Worm (Caenorhabditis elegans) whole organism, midembryonic: ENCODE results near the gene F44B9.10.

Source experiments
- T22C8.4 ChIP-seq: fragments of 200-800 bp; sonication (Bioruptor generic); IDR thresholded peaks from 2 replicates; pipeline ENCODE4 v1.3.6; 2022; ENCODE audit warnings: missing genetic modification characterization, missing compliant biosample characterization
- cog-1 ChIP-seq: sonication (generic microtip); optimal IDR thresholded peaks from 2 replicates; lab custom pipeline; 2016; ENCODE audit warnings: missing genetic modification characterization, missing compliant biosample characterization
- flt-1 ChIP-seq: fragments of 200-800 bp; sonication (Bioruptor generic); IDR thresholded peaks from 2 replicates; pipeline ENCODE4 v1.3.6; 2022; ENCODE audit warnings: missing genetic modification characterization, missing compliant biosample characterization
- klf-2 ChIP-seq: fragments of 200-800 bp; sonication (Bioruptor generic); conservative IDR thresholded peaks from 2 replicates; pipeline ENCODE4 v1.3.6; 2022; ENCODE audit warnings: missing genetic modification reagents, missing genetic modification characterization, missing compliant biosample characterization
- med-1 ChIP-seq: sonication (generic microtip); optimal IDR thresholded peaks from 2 replicates; lab custom pipeline; 2017; ENCODE audit warnings: missing genetic modification characterization, mild to moderate bottlenecking, missing compliant biosample characterization, antibody characterized with exemption, missing genetic modification reagents; ENCODE audit not compliant: insufficient read depth
- ref-1 ChIP-seq: fragments of 200-800 bp; sonication (Bioruptor generic); conservative IDR thresholded peaks from 2 replicates; pipeline ENCODE4 v1.3.6; 2022; ENCODE audit warnings: missing genetic modification reagents, missing genetic modification characterization, missing compliant biosample characterization
- tab-1 ChIP-seq: fragments of 200-800 bp; sonication (Bioruptor generic); IDR thresholded peaks from 2 replicates; pipeline ENCODE4 v1.3.6; 2022; ENCODE audit warnings: missing genetic modification characterization, missing compliant biosample characterization
- ztf-23 ChIP-seq: fragments of 200-800 bp; sonication (Bioruptor generic); IDR thresholded peaks from 2 replicates; pipeline ENCODE4 v1.3.6; 2022; ENCODE audit warnings: missing genetic modification reagents, missing genetic modification characterization, missing compliant biosample characterization
- ztf-29 ChIP-seq: fragments of 200-800 bp; sonication (Bioruptor generic); IDR thresholded peaks from 2 replicates; pipeline ENCODE4 v1.3.6; 2022; ENCODE audit warnings: missing genetic modification reagents, missing genetic modification characterization, missing compliant biosample characterization

ce11 chrIII:7996353-7996752 lies 37.1 kb downstream of the F44B9.10 start, which contains the start of gene npr-17:
- no peak for TF ChIP-seq med-1
- no peak for TF ChIP-seq flt-1 (GFP tag; lab: Robert Waterston, UW)
- no peak for TF ChIP-seq ref-1 (GFP tag; lab: Robert Waterston, UW)
- TF ChIP-seq ztf-29 (GFP tag; lab: Robert Waterston, UW), result no peak
- no peak for TF ChIP-seq tab-1 (GFP tag; lab: Robert Waterston, UW)
- TF ChIP-seq ztf-23 (GFP tag; lab: Robert Waterston, UW), result no peak
- TF ChIP-seq T22C8.4 (GFP tag; lab: Robert Waterston, UW), result no peak
- no peak for TF ChIP-seq cog-1 (tag; lab: Kevin White, UChicago)
- TF ChIP-seq klf-2 (GFP tag; lab: Robert Waterston, UW), result no peak
